Worm (Caenorhabditis elegans) whole organism, L2 larva: ENCODE results near the gene Y26E6A.2.

Experiments
- C34F6.9 ChIP-seq: fragments of 150-350 bp; optimal IDR thresholded peaks from 2 replicates; lab custom pipeline; 2014; ENCODE audit warnings: missing biosample characterization, missing genetic modification characterization
- F13H6.1 ChIP-seq: sonication (generic microtip); optimal IDR thresholded peaks from 2 replicates; lab custom pipeline; 2016; ENCODE audit warnings: missing genetic modification characterization, missing compliant biosample characterization
- R02D3.7 ChIP-seq: fragments of 150-350 bp; optimal IDR thresholded peaks from 2 replicates; lab custom pipeline; 2014; ENCODE audit warnings: missing biosample characterization, missing genetic modification characterization
- Y55F3AM.14 ChIP-seq: fragments of 200-800 bp; sonication (Bioruptor generic); optimal IDR thresholded peaks from 2 replicates; lab custom pipeline; 2018; ENCODE audit warnings: mild to moderate bottlenecking, missing genetic modification characterization, missing compliant biosample characterization
- ZK546.5 ChIP-seq: sonication (generic microtip); optimal IDR thresholded peaks from 2 replicates; lab custom pipeline; 2017; ENCODE audit warnings: missing biosample characterization, missing genetic modification characterization
- alr-1 ChIP-seq: fragments of 150-350 bp; optimal IDR thresholded peaks from 2 replicates; lab custom pipeline; 2014; ENCODE audit warnings: missing biosample characterization, missing genetic modification characterization
- aly-2 ChIP-seq: fragments of 150-350 bp; optimal IDR thresholded peaks from 2 replicates; lab custom pipeline; 2014; ENCODE audit warnings: missing biosample characterization, missing genetic modification characterization
- blmp-1 ChIP-seq: sonication (generic microtip); optimal IDR thresholded peaks from 2 replicates; lab custom pipeline; 2017; ENCODE audit warnings: missing genetic modification characterization, mild to moderate bottlenecking, missing compliant biosample characterization, antibody characterized with exemption, moderate library complexity; ENCODE audit not compliant: insufficient read depth
- ceh-16 ChIP-seq: fragments of 150-350 bp; optimal IDR thresholded peaks from 2 replicates; lab custom pipeline; 2014; ENCODE audit warnings: missing biosample characterization, missing genetic modification characterization
- egl-27 ChIP-seq: sonication (generic microtip); optimal IDR thresholded peaks from 3 replicates; lab custom pipeline; 2017; ENCODE audit warnings: missing biosample characterization, missing genetic modification reagents, missing genetic modification characterization
- elt-3 ChIP-seq: sonication (generic microtip); optimal IDR thresholded peaks from 2 replicates; lab custom pipeline; 2017; ENCODE audit warnings: missing biosample characterization, missing genetic modification characterization
- fos-1 ChIP-seq: fragments of 150-350 bp; optimal IDR thresholded peaks from 2 replicates; lab custom pipeline; 2014; ENCODE audit warnings: missing biosample characterization, missing genetic modification characterization
- gmeb-1 ChIP-seq: fragments of 150-350 bp; optimal IDR thresholded peaks from 2 replicates; lab custom pipeline; 2014; ENCODE audit warnings: missing biosample characterization, missing genetic modification characterization
- lin-11 ChIP-seq: fragments of 150-350 bp; sonication (generic microtip); optimal IDR thresholded peaks from 2 replicates; lab custom pipeline; 2014; ENCODE audit warnings: missing biosample characterization, missing genetic modification characterization, inconsistent platforms, mixed read lengths
- lin-39 ChIP-seq: fragments of 150-350 bp; optimal IDR thresholded peaks from 2 replicates; lab custom pipeline; 2014; ENCODE audit warnings: missing biosample characterization, missing genetic modification reagents, missing genetic modification characterization
- lsy-2 ChIP-seq, 2 experiments: fragments of 150-350 bp in 1 of 2; sonication (generic microtip) in 1 of 2; optimal IDR thresholded peaks; 2 replicates each; lab custom pipeline; 2014 to 2017; ENCODE audit warnings: missing biosample characterization in 2 of 2, missing genetic modification characterization in 2 of 2
- mab-5 ChIP-seq: fragments of 150-350 bp; optimal IDR thresholded peaks from 2 replicates; lab custom pipeline; 2014; ENCODE audit warnings: missing biosample characterization, missing genetic modification characterization
- mbf-1 ChIP-seq: sonication (generic microtip); optimal IDR thresholded peaks from 2 replicates; lab custom pipeline; 2017; ENCODE audit warnings: missing biosample characterization, missing genetic modification characterization
- mdl-1 ChIP-seq, 2 experiments: fragments of 150-350 bp in 1 of 2; sonication (generic microtip) in 1 of 2; optimal IDR thresholded peaks; 2 replicates each; lab custom pipeline; 2017; ENCODE audit warnings: missing biosample characterization in 2 of 2, missing genetic modification characterization in 2 of 2
- nhr-11 ChIP-seq: fragments of 150-350 bp; optimal IDR thresholded peaks from 2 replicates; lab custom pipeline; 2014; ENCODE audit warnings: missing biosample characterization, missing genetic modification characterization
- nhr-12 ChIP-seq: fragments of 150-350 bp; optimal IDR thresholded peaks from 2 replicates; lab custom pipeline; 2014; ENCODE audit warnings: missing biosample characterization, missing genetic modification characterization
- nhr-21 ChIP-seq: fragments of 150-350 bp; optimal IDR thresholded peaks from 2 replicates; lab custom pipeline; 2014; ENCODE audit warnings: missing biosample characterization, missing genetic modification characterization
- nhr-23 ChIP-seq: fragments of 150-350 bp; optimal IDR thresholded peaks from 2 replicates; lab custom pipeline; 2014; ENCODE audit warnings: missing biosample characterization, missing genetic modification reagents, missing genetic modification characterization
- nhr-237 ChIP-seq: fragments of 150-350 bp; optimal IDR thresholded peaks from 2 replicates; lab custom pipeline; 2014; ENCODE audit warnings: missing biosample characterization, missing genetic modification characterization
- nhr-25 ChIP-seq: fragments of 150-350 bp; sonication (generic microtip); optimal IDR thresholded peaks from 3 replicates; lab custom pipeline; 2014; ENCODE audit warnings: missing biosample characterization, missing genetic modification characterization
- nhr-77 ChIP-seq: fragments of 150-350 bp; optimal IDR thresholded peaks from 2 replicates; lab custom pipeline; 2014; ENCODE audit warnings: missing biosample characterization, missing genetic modification characterization
- peb-1 ChIP-seq: fragments of 150-350 bp; optimal IDR thresholded peaks from 2 replicates; lab custom pipeline; 2014; ENCODE audit warnings: missing biosample characterization, missing genetic modification characterization
- sem-4 ChIP-seq: fragments of 150-350 bp; optimal IDR thresholded peaks from 2 replicates; lab custom pipeline; 2014; ENCODE audit warnings: missing biosample characterization, missing genetic modification reagents, missing genetic modification characterization
- skn-1 ChIP-seq: sonication (generic microtip); optimal IDR thresholded peaks from 2 replicates; lab custom pipeline; 2017; ENCODE audit warnings: missing biosample characterization, missing genetic modification characterization
- sma-3 ChIP-seq: sonication (generic microtip); optimal IDR thresholded peaks from 2 replicates; lab custom pipeline; 2016; ENCODE audit warnings: missing genetic modification reagents, missing genetic modification characterization, missing compliant biosample characterization
- sma-9 ChIP-seq, 2 experiments: fragments of 150-350 bp in 1 of 2; sonication (generic microtip) in 1 of 2; optimal IDR thresholded peaks; 2 replicates each; lab custom pipeline; 2014 to 2016; ENCODE audit warnings: missing genetic modification characterization in 2 of 2, mild to moderate bottlenecking in 1 of 2, missing biosample characterization in 1 of 2, missing compliant biosample characterization in 1 of 2, missing genetic modification reagents in 1 of 2, moderate library complexity in 1 of 2
- snpc-4 ChIP-seq: fragments of 150-350 bp; optimal IDR thresholded peaks from 2 replicates; lab custom pipeline; 2014; ENCODE audit warnings: missing biosample characterization, missing genetic modification characterization
- zag-1 ChIP-seq: fragments of 150-350 bp; optimal IDR thresholded peaks from 2 replicates; lab custom pipeline; 2014; ENCODE audit warnings: missing biosample characterization, missing genetic modification characterization
- ztf-1 ChIP-seq: fragments of 200-800 bp; sonication (Bioruptor generic); conservative IDR thresholded peaks from 2 replicates; pipeline ENCODE4 v1.3.6; 2022; ENCODE audit warnings: missing genetic modification characterization, missing compliant biosample characterization
- ztf-4 ChIP-seq: fragments of 150-350 bp; optimal IDR thresholded peaks from 2 replicates; lab custom pipeline; 2014; ENCODE audit warnings: missing biosample characterization, missing genetic modification characterization

The Y26E6A.2 gene

DNA sequence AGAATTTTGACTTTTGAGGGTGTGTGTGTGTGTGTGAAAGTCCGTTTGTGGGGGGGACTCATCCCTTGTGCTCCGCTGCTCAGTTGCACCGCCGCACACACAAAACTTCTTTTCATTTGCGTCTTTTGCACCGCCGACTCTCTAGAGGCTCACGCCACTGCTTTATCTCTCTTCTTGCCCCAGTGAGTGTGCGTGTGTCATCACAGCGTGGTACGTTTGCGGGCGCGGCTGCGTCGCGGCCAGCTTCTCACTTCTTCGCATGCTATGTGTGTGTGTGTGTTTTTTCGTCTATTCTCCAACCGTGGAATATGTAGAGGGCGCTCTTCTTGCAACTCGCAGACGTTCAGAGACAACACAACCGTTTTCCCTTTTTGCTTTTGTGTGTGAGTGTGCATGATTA, 31.3 kb upstream of the Y26E6A.2 start (continued):
- TF ChIP-seq nhr-77 (tag; lab: Kevin White, UChicago) (no peak), mab-5 (tag; lab: Kevin White, UChicago) (no peak), egl-27 (no peak), elt-3 (no peak), nhr-23 (no peak), sma-3 (GFP tag; lab: Kevin White, UChicago) (no peak), ztf-4 (no peak), alr-1 (tag; lab: Kevin White, UChicago) (no peak)

- TF ChIP-seq ZK546.5 (tag; lab: Kevin White, UChicago) (no peak), lin-11 (tag; lab: Kevin White, UChicago) (no peak), ztf-4 (no peak)
Measured at ce11 chrX:13945090-13945489, 30.9 kb upstream of the Y26E6A.2 start.

- TF ChIP-seq mbf-1 (tag; lab: Kevin White, UChicago) = no peak
- no peak for TF ChIP-seq alr-1 (tag; lab: Kevin White, UChicago)
- TF ChIP-seq lsy-2 (tag; optimal IDR thresholded peaks at IDR 0.05; lab: Kevin White, UChicago) = no peak
- TF ChIP-seq ceh-16 (tag; lab: Kevin White, UChicago) = no peak
- TF ChIP-seq nhr-11 (tag; lab: Kevin White, UChicago) = no peak
Measured at ce11 chrX:13944184-13944583, 30.0 kb upstream of the Y26E6A.2 start.

ce11 chrX:13941865-13942264, 27.7 kb upstream of the Y26E6A.2 start:
- TF ChIP-seq F13H6.1 (tag; lab: Kevin White, UChicago) (no peak), lin-39 (tag; lab: Kevin White, UChicago) (no peak), nhr-12 (no peak), aly-2 (tag; lab: Kevin White, UChicago) (no peak), blmp-1 (no peak), mab-5 (tag; lab: Kevin White, UChicago) (no peak), C34F6.9 (tag; lab: Kevin White, UChicago) (no peak), lin-11 (tag; lab: Kevin White, UChicago) (no peak), ztf-4 (no peak), R02D3.7 (tag; lab: Kevin White, UChicago) (no peak), lsy-2 (tag; optimal IDR thresholded peaks at IDR 0.05; lab: Kevin White, UChicago) (no peak), gmeb-1 (no peak), skn-1 (tag; lab: Kevin White, UChicago) (no peak), sma-3 (GFP tag; lab: Kevin White, UChicago) (no peak), alr-1 (tag; lab: Kevin White, UChicago) (no peak), mbf-1 (tag; lab: Kevin White, UChicago) (no peak), nhr-21 (tag; lab: Kevin White, UChicago) (no peak), zag-1 (no peak)
- TF ChIP-seq, all 48 proteins: peak for 0

ce11 chrX:13941296-13941695, 27.1 kb upstream of the Y26E6A.2 start:
- no peak for TF ChIP-seq mdl-1 (tag; optimal IDR thresholded peaks at IDR 0.05; lab: Kevin White, UChicago)
- TF ChIP-seq nhr-25 (tag; lab: Kevin White, UChicago) = peak; percentile 43
- no peak for TF ChIP-seq nhr-77 (tag; lab: Kevin White, UChicago)
- peak; percentile 67 for TF ChIP-seq ceh-16 (tag; lab: Kevin White, UChicago)
- peak; percentile 62 for TF ChIP-seq sma-3 (GFP tag; lab: Kevin White, UChicago)
- no peak for TF ChIP-seq mbf-1 (tag; lab: Kevin White, UChicago)
- TF ChIP-seq lin-11 (tag; lab: Kevin White, UChicago) = no peak
- no peak for TF ChIP-seq nhr-11 (tag; lab: Kevin White, UChicago)
- TF ChIP-seq peb-1 (tag; lab: Kevin White, UChicago) = no peak
- TF ChIP-seq ztf-1 (GFP tag; lab: Robert Waterston, UW) = no peak
- peak; percentile 38 for TF ChIP-seq sem-4 (tag; lab: Kevin White, UChicago)
- peak; percentile 37 for TF ChIP-seq ztf-4
- no peak for TF ChIP-seq nhr-237 (tag; lab: Kevin White, UChicago)
- TF ChIP-seq lsy-2 (tag; optimal IDR thresholded peaks at IDR 0.05; lab: Kevin White, UChicago) = peak in 1 of 2 experiments; percentile 27
- peak; percentile 41 for TF ChIP-seq mab-5 (tag; lab: Kevin White, UChicago)
- no peak for TF ChIP-seq Y55F3AM.14 (GFP tag; lab: Kevin White, UChicago)
- peak; percentile 48 for TF ChIP-seq sma-9 (GFP tag; optimal IDR thresholded peaks at IDR 0.05; lab: Kevin White, UChicago)
- TF ChIP-seq sma-9 (tag; optimal IDR thresholded peaks at IDR 0.05; lab: Kevin White, UChicago) = no peak
- peak; percentile 9 for TF ChIP-seq C34F6.9 (tag; lab: Kevin White, UChicago)
- TF ChIP-seq nhr-21 (tag; lab: Kevin White, UChicago) = peak; percentile 83
- no peak for TF ChIP-seq snpc-4 (tag; lab: Kevin White, UChicago)
- no peak for TF ChIP-seq F13H6.1 (tag; lab: Kevin White, UChicago)
- TF ChIP-seq fos-1 = peak; percentile 7
- TF ChIP-seq alr-1 (tag; lab: Kevin White, UChicago) = no peak
